Fruit fly (Drosophila melanogaster): ENCODE measurements around the gene CG8460.

DNA sequence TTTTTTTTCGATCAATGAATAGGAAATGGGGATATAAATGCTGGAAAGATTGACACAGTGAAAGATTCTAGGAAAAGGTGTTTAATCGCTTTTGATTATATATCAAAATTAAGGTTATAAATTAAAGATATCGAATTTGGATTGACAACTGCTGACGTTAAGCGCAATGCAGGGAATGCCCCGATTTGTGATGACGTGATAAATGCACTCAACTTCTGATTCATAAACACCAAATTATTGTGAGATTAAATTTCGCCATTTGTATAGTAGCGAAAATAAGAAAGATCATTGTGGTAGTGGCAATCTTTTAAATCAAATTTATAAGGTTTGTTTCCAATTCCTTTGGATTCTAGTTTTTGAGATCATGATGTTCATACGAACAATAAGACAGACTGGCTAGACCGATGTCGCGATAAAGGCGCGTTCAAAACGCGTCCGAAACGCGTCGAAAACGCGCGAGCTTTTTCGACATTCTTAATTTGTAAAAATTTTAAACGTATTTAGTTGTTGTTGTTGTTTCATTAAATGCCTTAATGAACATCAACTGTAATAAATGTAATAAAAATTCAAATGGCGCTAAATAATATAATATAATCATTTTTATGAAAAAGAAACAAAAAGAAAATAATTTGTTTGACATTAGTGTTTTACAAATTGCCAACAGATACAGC, 18.4 kb downstream of the CG8460 start, which contains the start of gene CG8349:
- TF ChIP-seq CG13204 (GFP tag; optimal IDR thresholded peaks at IDR 0.05) (no peak), CG15710 (tag; optimal IDR thresholded peaks at IDR 0.05) (no peak), rn (GFP tag; IDR thresholded peaks at IDR 0.05) (no peak), CG12605 (GFP tag; IDR thresholded peaks at IDR 0.05) (no peak), CG32121 (GFP tag; IDR thresholded peaks at IDR 0.05) (no peak), Snoo (tag; optimal IDR thresholded peaks at IDR 0.05) (no peak), CG34367 (tag; optimal IDR thresholded peaks at IDR 0.05) (no peak), gl (tag; optimal IDR thresholded peaks at IDR 0.05) (no peak), CG9948 (tag; optimal IDR thresholded peaks at IDR 0.05) (no peak), EcR (GFP tag; optimal IDR thresholded peaks at IDR 0.05) (no peak), D1 (tag; optimal IDR thresholded peaks at IDR 0.05) (no peak), CG4496 (GFP tag; IDR thresholded peaks at IDR 0.05) (no peak)

Measured in whole organism, pupa.